Fruit fly (Drosophila melanogaster): ENCODE measurements around the gene Phae1.

The Phae1 gene

dm6 chr2L:12137708-12138107 lies 28.5 kb downstream of the Phae1 start, which contains the start of gene Gr33a:
Gene Gr33a, plus strand, starts transcription at chr2L:12138008.
- TF ChIP-seq CG6792 (GFP tag; optimal IDR thresholded peaks at IDR 0.05) (no peak), fkh (GFP tag; optimal IDR thresholded peaks at IDR 0.05) (no peak), CG3919 (GFP tag; optimal IDR thresholded peaks at IDR 0.05) (no peak)

- no peak for TF ChIP-seq esn (GFP tag; optimal IDR thresholded peaks at IDR 0.05)
Measured at dm6 chr2L:12142439-12142838, 33.2 kb downstream of the Phae1 start, which contains the start of gene CG31760. Gene CG31760, plus strand, starts transcription at chr2L:12142780.
